Worm (Caenorhabditis elegans): Measurements from ENCODE around the gene C53A3.3.

Gene C53A3.3

ce11 chrV:5772503-5772902 is 16.2 kb downstream of the C53A3.3 start:
- TF ChIP-seq dpl-1 (GFP tag; optimal IDR thresholded peaks at IDR 0.05) (no peak), dsc-1 (tag; optimal IDR thresholded peaks at IDR 0.05) (no peak), fkh-8 (tag; optimal IDR thresholded peaks at IDR 0.05) (no peak), snu-23 (GFP tag; optimal IDR thresholded peaks at IDR 0.05) (no peak), lsy-2 (tag; optimal IDR thresholded peaks at IDR 0.05) (no peak), hpl-2 (GFP tag; optimal IDR thresholded peaks at IDR 0.05) (no peak), zag-1 (tag; optimal IDR thresholded peaks at IDR 0.05) (no peak), egl-27 (tag; optimal IDR thresholded peaks at IDR 0.05) (no peak), nhr-77 (tag; optimal IDR thresholded peaks at IDR 0.05) (no peak), lin-13 (GFP tag; optimal IDR thresholded peaks at IDR 0.05) (no peak), nhr-84 (tag; optimal IDR thresholded peaks at IDR 0.05) (no peak), efl-1 (optimal IDR thresholded peaks at IDR 0.05) (no peak), efl-1 (GFP tag; optimal IDR thresholded peaks at IDR 0.05 in 1 of 2) (no peak), swsn-7 (tag; optimal IDR thresholded peaks at IDR 0.05) (no peak), ztf-11 (tag; optimal IDR thresholded peaks at IDR 0.05) (no peak), elt-3 (tag; optimal IDR thresholded peaks at IDR 0.05) (no peak), nhr-47 (tag; optimal IDR thresholded peaks at IDR 0.05) (no peak), nhr-19 (GFP tag; conservative IDR thresholded peaks at IDR 0.05) (no peak), isw-1 (GFP tag; IDR thresholded peaks at IDR 0.05) (no peak), pqm-1 (tag; optimal IDR thresholded peaks at IDR 0.05) (no peak)

- TF ChIP-seq ceh-8 (GFP tag; optimal IDR thresholded peaks at IDR 0.05): no peak
- no peak for TF ChIP-seq sox-4 (tag; optimal IDR thresholded peaks at IDR 0.05)
- no peak for TF ChIP-seq ama-1 (optimal IDR thresholded peaks at IDR 0.05)
- TF ChIP-seq efl-1 (optimal IDR thresholded peaks at IDR 0.05): no peak
- TF ChIP-seq efl-1 (GFP tag; optimal IDR thresholded peaks at IDR 0.05 in 1 of 2): peak in 1 of 2 experiments; percentile 91
Observed at ce11 chrV:5774137-5774536, 17.8 kb downstream of the C53A3.3 start.

ce11 chrV:5776941-5777340 is 20.6 kb downstream of the C53A3.3 start, which contains the start of gene F44E7.4:
Gene F44E7.4, minus strand, starts transcription at chrV:5776953.
- TF ChIP-seq lin-15B (tag; optimal IDR thresholded peaks at IDR 0.05) (peak; percentile 31), C16A3.4 (tag; optimal IDR thresholded peaks at IDR 0.05) (peak; percentile 27), lin-35 (GFP tag; optimal IDR thresholded peaks at IDR 0.05) (peak; percentile 21 to 39), ceh-82 (tag; optimal IDR thresholded peaks at IDR 0.05) (peak in 2 of 3 experiments; percentile 28 to 71), efl-1 (optimal IDR thresholded peaks at IDR 0.05) (peak; percentile 49 to 55), efl-1 (GFP tag; optimal IDR thresholded peaks at IDR 0.05 in 1 of 2) (peak in 1 of 2 experiments; percentile 44), lin-13 (GFP tag; optimal IDR thresholded peaks at IDR 0.05) (peak; percentile 50), blmp-1 (tag; optimal IDR thresholded peaks at IDR 0.05) (peak; percentile 32), unc-98 (GFP tag; IDR thresholded peaks at IDR 0.05) (0 out of 2 replicates have a peak, but pooled peaks have one; percentile 25), mep-1 (tag; optimal IDR thresholded peaks at IDR 0.05) (peak; percentile 27), mdl-1 (tag; optimal IDR thresholded peaks at IDR 0.05) (peak in 1 of 2 experiments; percentile 1), nhr-47 (tag; optimal IDR thresholded peaks at IDR 0.05) (peak; percentile 63), grh-1 (GFP tag; IDR thresholded peaks at IDR 0.05) (peak; percentile 85), fkh-8 (tag; optimal IDR thresholded peaks at IDR 0.05) (peak; percentile 27), isw-1 (GFP tag; IDR thresholded peaks at IDR 0.05) (peak; percentile 91), nhr-90 (tag; optimal IDR thresholded peaks at IDR 0.05; ENCODE audit: poor library complexity) (peak; percentile 13), nhr-71 (tag; optimal IDR thresholded peaks at IDR 0.05) (peak; percentile 69), mab-9 (GFP tag; IDR thresholded peaks at IDR 0.05) (peak; percentile 84), lin-14 (GFP tag; optimal IDR thresholded peaks at IDR 0.05) (peak; percentile 71), rnt-1 (tag; optimal IDR thresholded peaks at IDR 0.05) (peak; percentile 61), dpl-1 (GFP tag; optimal IDR thresholded peaks at IDR 0.05) (peak in 2 of 3 experiments; percentile 31 to 44), nhr-20 (tag; optimal IDR thresholded peaks at IDR 0.05) (peak; percentile 54), swsn-7 (tag; optimal IDR thresholded peaks at IDR 0.05) (peak; percentile 49), nhr-85 (tag) (peak; percentile 65), tbx-2 (tag; optimal IDR thresholded peaks at IDR 0.05) (peak; percentile 37), skn-1 (tag; optimal IDR thresholded peaks at IDR 0.05) (peak; percentile 65), lsy-2 (tag; optimal IDR thresholded peaks at IDR 0.05) (peak; percentile 37 to 73), nhr-19 (GFP tag; conservative IDR thresholded peaks at IDR 0.05) (peak; percentile 96), xbp-1 (tag; optimal IDR thresholded peaks at IDR 0.05) (peak; percentile 61), dsc-1 (tag; optimal IDR thresholded peaks at IDR 0.05) (peak; percentile 2), ceh-88 (GFP tag; IDR thresholded peaks at IDR 0.05) (peak; percentile 87), jun-1 (tag; optimal IDR thresholded peaks at IDR 0.05) (peak; percentile 6), snu-23 (GFP tag; optimal IDR thresholded peaks at IDR 0.05) (peak; percentile 69)
